Fruit fly (Drosophila melanogaster) whole organism, wandering third instar larva: ENCODE results near the gene CG9784.

Source experiments
- Abd-B ChIP-seq: fragments of >200 bp; optimal IDR thresholded peaks from 2 replicates; lab custom pipeline; 2017; ENCODE audit warnings: missing biosample characterization, missing genetic modification characterization
- CG32264 ChIP-seq: fragments of 200-800 bp; sonication (Bioruptor generic); optimal IDR thresholded peaks from 2 replicates; lab custom pipeline; 2016; ENCODE audit warnings: missing biosample characterization, missing genetic modification characterization
- CG9705 ChIP-seq: fragments of 200-800 bp; sonication (Bioruptor generic); optimal IDR thresholded peaks from 2 replicates; lab custom pipeline; 2018; ENCODE audit warnings: missing biosample characterization, mild to moderate bottlenecking, missing genetic modification characterization
- CrebA ChIP-seq: fragments of 200-800 bp; sonication (Bioruptor generic); optimal IDR thresholded peaks from 2 replicates; lab custom pipeline; 2016; ENCODE audit warnings: missing biosample characterization, mild to moderate bottlenecking, missing genetic modification characterization, borderline replicate concordance
- Dif ChIP-seq: fragments of 200-275, 200-300 bp; sonication (Bioruptor generic); optimal IDR thresholded peaks from 2 replicates; lab custom pipeline; 2018; ENCODE audit warnings: missing biosample characterization, missing genetic modification characterization; ENCODE audit not compliant: partially characterized antibody
- GATAd ChIP-seq: sonication (Bioruptor generic); optimal IDR thresholded peaks from 2 replicates; lab custom pipeline; 2016; ENCODE audit warnings: missing biosample characterization, missing genetic modification characterization
- HLH106 ChIP-seq: fragments of 200-800 bp; optimal IDR thresholded peaks from 3 replicates; lab custom pipeline; 2019; ENCODE audit warnings: missing biosample characterization, mild to moderate bottlenecking, missing genetic modification characterization, moderate library complexity
- Hnf4 ChIP-seq: fragments of 200-800 bp; sonication (Bioruptor generic); optimal IDR thresholded peaks from 2 replicates; lab custom pipeline; 2016; ENCODE audit warnings: missing biosample characterization, mild to moderate bottlenecking, missing genetic modification characterization
- Hr78 ChIP-seq: fragments of >200 bp; optimal IDR thresholded peaks from 2 replicates; lab custom pipeline; 2017; ENCODE audit warnings: missing biosample characterization, missing genetic modification characterization
- Jra ChIP-seq: sonication (Bioruptor generic); optimal IDR thresholded peaks from 2 replicates; lab custom pipeline; 2016; ENCODE audit warnings: missing biosample characterization, missing genetic modification characterization
- Mio ChIP-seq: sonication (Bioruptor generic); optimal IDR thresholded peaks from 2 replicates; lab custom pipeline; 2016; ENCODE audit warnings: missing biosample characterization, missing genetic modification characterization
- Myc ChIP-seq: fragments of >200 bp; optimal IDR thresholded peaks from 2 replicates; lab custom pipeline; 2017
- N ChIP-seq: fragments of >200 bp; optimal IDR thresholded peaks from 2 replicates; lab custom pipeline; 2018; ENCODE audit warnings: missing biosample characterization, missing external identifiers, missing genetic modification characterization
- OdsH ChIP-seq: fragments of 200-800 bp; sonication (Bioruptor generic); optimal IDR thresholded peaks from 2 replicates; lab custom pipeline; 2016; ENCODE audit warnings: missing biosample characterization, mild to moderate bottlenecking, missing genetic modification characterization
- Rel ChIP-seq, 2 experiments: fragments of 200-800 bp; sonication (Bioruptor generic) in 1 of 2; optimal IDR thresholded peaks; 2 replicates in 1 of 2; 3 replicates in 1 of 2; lab custom pipeline; 2016 to 2019; ENCODE audit warnings: mild to moderate bottlenecking in 2 of 2, missing biosample characterization in 2 of 2, missing genetic modification characterization in 2 of 2, moderate library complexity in 1 of 2
- Sp1 ChIP-seq: fragments of 200-800 bp; sonication (Bioruptor generic); optimal IDR thresholded peaks from 3 replicates; lab custom pipeline; 2019; ENCODE audit warnings: missing biosample characterization, mild to moderate bottlenecking, missing genetic modification characterization, moderate library complexity
- brk ChIP-seq: fragments of 200-800 bp; sonication (Bioruptor generic); optimal IDR thresholded peaks from 2 replicates; lab custom pipeline; 2016; ENCODE audit warnings: missing biosample characterization, mild to moderate bottlenecking, missing genetic modification characterization
- dmrt93B ChIP-seq: fragments of 200-800 bp; sonication (Bioruptor generic); optimal IDR thresholded peaks from 2 replicates; lab custom pipeline; 2018; ENCODE audit warnings: missing biosample characterization, mild to moderate bottlenecking, missing genetic modification characterization
- ey ChIP-seq: fragments of 200-800 bp; sonication (Bioruptor generic); optimal IDR thresholded peaks from 2 replicates; lab custom pipeline; 2016; ENCODE audit warnings: missing biosample characterization, missing genetic modification characterization
- foxo ChIP-seq, 2 experiments: fragments of 200-800 bp; sonication (Bioruptor generic); optimal IDR thresholded peaks; 2 replicates in 1 of 2; 3 replicates in 1 of 2; lab custom pipeline; 2016 to 2017; ENCODE audit warnings: missing biosample characterization in 2 of 2, missing genetic modification characterization in 2 of 2
- fru ChIP-seq: fragments of 200-800 bp; sonication (Bioruptor generic); optimal IDR thresholded peaks from 3 replicates; lab custom pipeline; 2016; ENCODE audit warnings: missing biosample characterization, mild to moderate bottlenecking, missing genetic modification characterization
- h ChIP-seq: fragments of 200-800 bp; sonication (Bioruptor generic); optimal IDR thresholded peaks from 3 replicates; lab custom pipeline; 2016; ENCODE audit warnings: missing biosample characterization, mild to moderate bottlenecking, missing genetic modification characterization
- jim ChIP-seq: fragments of 175-275, 200-325 bp; sonication (Bioruptor generic); optimal IDR thresholded peaks from 2 replicates; lab custom pipeline; 2016; ENCODE audit warnings: missing biosample characterization, mild to moderate bottlenecking, missing genetic modification characterization
- lola ChIP-seq: fragments of >200 bp; optimal IDR thresholded peaks from 2 replicates; lab custom pipeline; 2017; ENCODE audit warnings: missing biosample characterization, missing genetic modification characterization
- psq ChIP-seq: fragments of 200-800 bp; sonication (Bioruptor generic); optimal IDR thresholded peaks from 3 replicates; lab custom pipeline; 2017; ENCODE audit warnings: missing biosample characterization, mild to moderate bottlenecking, missing genetic modification characterization, moderate library complexity
- sv ChIP-seq: fragments of 200-800 bp; sonication (Bioruptor generic); optimal IDR thresholded peaks from 3 replicates; lab custom pipeline; 2016; ENCODE audit warnings: missing biosample characterization, missing genetic modification characterization
- tai ChIP-seq: sonication (Bioruptor generic); optimal IDR thresholded peaks from 2 replicates; lab custom pipeline; 2016; ENCODE audit warnings: missing biosample characterization, missing genetic modification characterization
- usp ChIP-seq: fragments of >200 bp; optimal IDR thresholded peaks from 2 replicates; lab custom pipeline; 2017; ENCODE audit warnings: missing biosample characterization, missing genetic modification characterization
- woc ChIP-seq: sonication (Bioruptor generic); optimal IDR thresholded peaks from 2 replicates; lab custom pipeline; 2016; ENCODE audit warnings: missing biosample characterization, mild to moderate bottlenecking, missing genetic modification characterization

Gene CG9784

dm6 chrX:16587668-16588046, 11.4 kb downstream of the CG9784 start, which contains the start of gene CG13014:
Gene CG13014, plus strand, starts transcription at chrX:16587873.
- TF ChIP-seq GATAd (GFP tag; lab: Kevin White, UChicago) (no peak), Mio (GFP tag; lab: Kevin White, UChicago) (no peak), Jra (GFP tag; lab: Kevin White, UChicago) (no peak), N (no peak), Hr78 (GFP tag; lab: Kevin White, UChicago) (no peak), h (no peak), jim (GFP tag; lab: Kevin White, UChicago) (no peak), CG9705 (no peak), Sp1 (GFP tag; lab: Kevin White, UChicago) (no peak), fru (no peak), tai (GFP tag; lab: Kevin White, UChicago) (no peak), lola (GFP tag; lab: Kevin White, UChicago) (no peak), ey (no peak), HLH106 (tag; lab: Kevin White, UChicago) (no peak), Hnf4 (GFP tag; lab: Kevin White, UChicago) (no peak), Abd-B (GFP tag; lab: Kevin White, UChicago) (no peak)

- no peak for TF ChIP-seq GATAd (GFP tag; lab: Kevin White, UChicago)
Measured at dm6 chrX:16587021-16587667, 11.9 kb downstream of the CG9784 start, which contains the start of gene CanA-14F. Gene CanA-14F, minus strand, starts transcription at chrX:16587172.

- peak; percentile 14 for TF ChIP-seq N
- no peak for TF ChIP-seq usp (GFP tag; lab: Kevin White, UChicago)
- no peak for TF ChIP-seq CrebA (GFP tag; lab: Kevin White, UChicago)
- peak; percentile 42 for TF ChIP-seq Sp1 (GFP tag; lab: Kevin White, UChicago)
- peak; percentile 7 for TF ChIP-seq Jra (GFP tag; lab: Kevin White, UChicago)
- TF ChIP-seq Hnf4 (GFP tag; lab: Kevin White, UChicago) = peak; percentile 7
- TF ChIP-seq brk (GFP tag; lab: Kevin White, UChicago) = no peak
- TF ChIP-seq, all 38 proteins: peak for 4
Measured at dm6 chrX:16586178-16586890, 12.7 kb downstream of the CG9784 start.

dm6 chrX:16585569-16585968, 13.4 kb downstream of the CG9784 start:
- TF ChIP-seq foxo (GFP tag; optimal IDR thresholded peaks at IDR 0.05; lab: Kevin White, UChicago) (peak in 1 of 2 experiments; percentile 44), psq (no peak), OdsH (GFP tag; lab: Kevin White, UChicago) (peak; percentile 6), sv (GFP tag; lab: Kevin White, UChicago) (no peak), ey (peak; percentile 18)

- TF ChIP-seq Rel (GFP tag; optimal IDR thresholded peaks at IDR 0.05; lab: Kevin White, UChicago) (no peak), Rel (tag; optimal IDR thresholded peaks at IDR 0.05; lab: Kevin White, UChicago) (no peak), dmrt93B (GFP tag; lab: Kevin White, UChicago) (no peak), brk (GFP tag; lab: Kevin White, UChicago) (no peak), psq (no peak), CG9705 (no peak), ey (no peak), fru (no peak), Dif (no peak), HLH106 (tag; lab: Kevin White, UChicago) (no peak), h (no peak), CG32264 (GFP tag; lab: Kevin White, UChicago) (no peak), sv (GFP tag; lab: Kevin White, UChicago) (no peak), Myc (lab: Kevin White, UChicago) (no peak), woc (GFP tag; lab: Kevin White, UChicago) (no peak), Abd-B (GFP tag; lab: Kevin White, UChicago) (no peak), N (no peak), lola (GFP tag; lab: Kevin White, UChicago) (no peak), usp (GFP tag; lab: Kevin White, UChicago) (no peak), tai (GFP tag; lab: Kevin White, UChicago) (no peak), Hr78 (GFP tag; lab: Kevin White, UChicago) (no peak)
Measured at dm6 chrX:16583730-16584129, 15.3 kb downstream of the CG9784 start.
